Fruit fly (Drosophila melanogaster) whole organism, embryonic: ENCODE measurements around the gene Ets97D.
A peak's percentile ranks its signal among the peaks of the same experiment; 100 is the strongest.

Experiments used
- Aef1 ChIP-seq: fragments of 200-800 bp; sonication (Bioruptor generic); IDR thresholded peaks from 3 replicates; pipeline ENCODE4 v1.3.6; 2022; ENCODE audit warnings: missing biosample characterization, missing genetic modification characterization
- Bgb ChIP-seq: fragments of 200-800 bp; sonication (Bioruptor generic); IDR thresholded peaks from 2 replicates; pipeline ENCODE4 v1.3.6; 2022; ENCODE audit warnings: missing biosample characterization, missing genetic modification characterization; ENCODE audit not compliant: partially characterized antibody
- CG10979 ChIP-seq: fragments of 200-800 bp; sonication (Bioruptor generic); optimal IDR thresholded peaks from 2 replicates; lab custom pipeline; 2018; ENCODE audit warnings: missing biosample characterization, mild to moderate bottlenecking, missing genetic modification characterization, moderate library complexity
- CG11695 ChIP-seq: fragments of 200-800 bp; sonication (Bioruptor generic); IDR thresholded peaks from 3 replicates; pipeline ENCODE4 v1.3.6; 2022; ENCODE audit warnings: missing biosample characterization, missing genetic modification characterization
- CG12942 ChIP-seq: fragments of 200-800 bp; sonication (Bioruptor generic); optimal IDR thresholded peaks from 3 replicates; lab custom pipeline; 2016; ENCODE audit warnings: missing biosample characterization, missing genetic modification characterization
- CG1529 ChIP-seq: fragments of 200-800 bp; sonication (Bioruptor generic); optimal IDR thresholded peaks from 3 replicates; lab custom pipeline; 2018; ENCODE audit warnings: missing biosample characterization, missing genetic modification characterization
- CG1603 ChIP-seq: fragments of 200-800 bp; sonication (Bioruptor generic); optimal IDR thresholded peaks from 2 replicates; lab custom pipeline; 2019; ENCODE audit warnings: missing biosample characterization, mild to moderate bottlenecking, missing genetic modification characterization, moderate library complexity
- CG1647 ChIP-seq: fragments of 200-800 bp; sonication (Bioruptor generic); optimal IDR thresholded peaks from 3 replicates; lab custom pipeline; 2016; ENCODE audit warnings: missing biosample characterization, missing genetic modification characterization
- CG17361 ChIP-seq: fragments of 200-800 bp; sonication (Bioruptor generic); IDR thresholded peaks from 3 replicates; pipeline ENCODE4 v1.3.6; 2022; ENCODE audit warnings: missing biosample characterization, missing genetic modification characterization
- CG2678 ChIP-seq: fragments of 200-800 bp; sonication (Bioruptor generic); optimal IDR thresholded peaks from 3 replicates; lab custom pipeline; 2019; ENCODE audit warnings: missing biosample characterization, mild to moderate bottlenecking, missing genetic modification characterization, moderate library complexity
- CG2712 ChIP-seq: fragments of 200-800 bp; optimal IDR thresholded peaks from 3 replicates; lab custom pipeline; 2019; ENCODE audit warnings: missing biosample characterization, mild to moderate bottlenecking, missing genetic modification characterization, moderate library complexity
- CG34422 ChIP-seq: fragments of 200-800 bp; sonication (Bioruptor generic); IDR thresholded peaks from 3 replicates; pipeline ENCODE4 v1.3.6; 2022; ENCODE audit warnings: missing biosample characterization, missing genetic modification characterization
- CG3726 ChIP-seq: fragments of 200-800 bp; sonication (Bioruptor generic); IDR thresholded peaks from 3 replicates; pipeline ENCODE4, ENCODE4 v1.3.6; 2022; ENCODE audit warnings: missing biosample characterization, missing genetic modification characterization
- CG3838 ChIP-seq: fragments of 200-800 bp; sonication (Bioruptor generic); optimal IDR thresholded peaks from 3 replicates; lab custom pipeline; 2016; ENCODE audit warnings: missing biosample characterization, missing genetic modification characterization
- CG3995 ChIP-seq: fragments of 200-800 bp; sonication (Bioruptor generic); optimal IDR thresholded peaks from 3 replicates; lab custom pipeline; 2016; ENCODE audit warnings: missing biosample characterization, missing genetic modification characterization
- CG43689 ChIP-seq: fragments of 200-800 bp; sonication (Bioruptor generic); IDR thresholded peaks from 2 replicates; pipeline ENCODE4 v1.3.6; 2022; ENCODE audit warnings: missing biosample characterization, missing genetic modification characterization
- CG4424 ChIP-seq: fragments of 200-800 bp; sonication (Bioruptor generic); optimal IDR thresholded peaks from 3 replicates; lab custom pipeline; 2016; ENCODE audit warnings: missing biosample characterization, missing genetic modification characterization
- CG5953 ChIP-seq: fragments of 200-800 bp; sonication (Bioruptor generic); IDR thresholded peaks from 2 replicates; pipeline ENCODE4 v1.3.6; 2022; ENCODE audit warnings: missing biosample characterization, missing genetic modification characterization
- CG7839 ChIP-seq: fragments of 200-800 bp; sonication (Bioruptor generic); optimal IDR thresholded peaks from 3 replicates; lab custom pipeline; 2018; ENCODE audit warnings: missing biosample characterization, mild to moderate bottlenecking, missing genetic modification characterization, moderate library complexity
- CG8281 ChIP-seq: fragments of 200-800 bp; sonication (Bioruptor generic); optimal IDR thresholded peaks from 2 replicates; lab custom pipeline; 2018; ENCODE audit warnings: missing biosample characterization, mild to moderate bottlenecking, missing genetic modification characterization, moderate library complexity
- CG8388 ChIP-seq: fragments of 200-800 bp; sonication (Bioruptor generic); optimal IDR thresholded peaks from 2 replicates; lab custom pipeline; 2019; ENCODE audit warnings: missing biosample characterization, mild to moderate bottlenecking, missing genetic modification characterization, moderate library complexity
- Chrac-16 ChIP-seq: fragments of 200-800 bp; sonication (Bioruptor generic); optimal IDR thresholded peaks from 3 replicates; lab custom pipeline; 2016; ENCODE audit warnings: missing biosample characterization, missing genetic modification characterization
- Dfd ChIP-seq, 2 experiments: fragments of >200 bp; optimal IDR thresholded peaks; 2 replicates each; lab custom pipeline; 2017; ENCODE audit warnings: missing biosample characterization in 2 of 2, missing genetic modification characterization in 2 of 2
- Dip3 ChIP-seq: fragments of 200-800 bp; sonication (Bioruptor generic); optimal IDR thresholded peaks from 3 replicates; lab custom pipeline; 2016; ENCODE audit warnings: missing biosample characterization, missing genetic modification characterization
- Doc3 ChIP-seq: fragments of 200-800 bp; sonication (Bioruptor generic); IDR thresholded peaks from 3 replicates; pipeline ENCODE4 v1.3.6; 2022; ENCODE audit warnings: missing biosample characterization, missing genetic modification characterization; ENCODE audit not compliant: partially characterized antibody
- HLHmδ ChIP-seq: fragments of 200-800 bp; sonication (Bioruptor generic); optimal IDR thresholded peaks from 2 replicates; lab custom pipeline; 2018; ENCODE audit warnings: missing biosample characterization, mild to moderate bottlenecking, missing genetic modification characterization, moderate library complexity
- Hsf ChIP-seq: fragments of 200-800 bp; sonication (Bioruptor generic); optimal IDR thresholded peaks from 3 replicates; lab custom pipeline; 2016; ENCODE audit warnings: missing biosample characterization, missing genetic modification characterization
- Meics ChIP-seq: fragments of 200-800 bp; sonication (Bioruptor generic); optimal IDR thresholded peaks from 2 replicates; lab custom pipeline; 2017; ENCODE audit warnings: missing biosample characterization, mild to moderate bottlenecking, missing genetic modification characterization
- Mes4 ChIP-seq: fragments of 200-800 bp; sonication (Bioruptor generic); optimal IDR thresholded peaks from 2 replicates; lab custom pipeline; 2016; ENCODE audit warnings: missing biosample characterization, missing genetic modification characterization
- Myb ChIP-seq: fragments of 200-800 bp; sonication (Bioruptor generic); optimal IDR thresholded peaks from 2 replicates; lab custom pipeline; 2016; ENCODE audit warnings: missing biosample characterization, missing genetic modification characterization
- NC2β ChIP-seq: fragments of 200-800 bp; sonication (Bioruptor generic); optimal IDR thresholded peaks from 2 replicates; lab custom pipeline; 2016; ENCODE audit warnings: missing biosample characterization, missing genetic modification characterization
- ab ChIP-seq: fragments of 200-800 bp; sonication (Bioruptor generic); optimal IDR thresholded peaks from 2 replicates; lab custom pipeline; 2016; ENCODE audit warnings: missing biosample characterization, missing genetic modification characterization
- aop ChIP-seq: fragments of 200-800 bp; sonication (Bioruptor generic); IDR thresholded peaks from 2 replicates; pipeline ENCODE4 v1.3.6; 2022; ENCODE audit warnings: missing biosample characterization, missing genetic modification characterization
- dati ChIP-seq: fragments of 200-800 bp; sonication (Bioruptor generic); IDR thresholded peaks from 2 replicates; pipeline ENCODE4 v1.3.6; 2022; ENCODE audit warnings: missing biosample characterization, missing genetic modification characterization
- dimm ChIP-seq: fragments of 200-800 bp; sonication (Bioruptor generic); IDR thresholded peaks from 2 replicates; pipeline ENCODE4 v1.3.6; 2022; ENCODE audit warnings: missing biosample characterization, missing genetic modification characterization
- disco-r ChIP-seq: fragments of 200-800 bp; sonication (Bioruptor generic); optimal IDR thresholded peaks from 2 replicates; lab custom pipeline; 2016; ENCODE audit warnings: missing biosample characterization, missing genetic modification characterization
- dmrt99B ChIP-seq: fragments of 200-800 bp; sonication (Bioruptor generic); optimal IDR thresholded peaks from 2 replicates; lab custom pipeline; 2018; ENCODE audit warnings: missing biosample characterization, mild to moderate bottlenecking, missing genetic modification characterization, moderate library complexity
- fru ChIP-seq: fragments of >200 bp; optimal IDR thresholded peaks from 2 replicates; lab custom pipeline; 2017
- ftz-f1 ChIP-seq: fragments of 200-800 bp; sonication (Bioruptor generic); optimal IDR thresholded peaks from 2 replicates; lab custom pipeline; 2016; ENCODE audit warnings: missing biosample characterization, missing genetic modification characterization
- fu2 ChIP-seq: fragments of 200-800 bp; sonication (Bioruptor generic); optimal IDR thresholded peaks from 2 replicates; lab custom pipeline; 2016; ENCODE audit warnings: missing biosample characterization, missing genetic modification characterization
- gem ChIP-seq: fragments of 200-800 bp; sonication (Bioruptor generic); optimal IDR thresholded peaks from 2 replicates; lab custom pipeline; 2019; ENCODE audit warnings: missing biosample characterization, mild to moderate bottlenecking, missing genetic modification characterization, moderate library complexity
- gro ChIP-seq: fragments of 200-800 bp; sonication (Bioruptor generic); optimal IDR thresholded peaks from 2 replicates; lab custom pipeline; 2016; ENCODE audit warnings: missing biosample characterization, missing genetic modification characterization
- ham ChIP-seq: fragments of 200-800 bp; sonication (Bioruptor generic); IDR thresholded peaks from 2 replicates; pipeline ENCODE4 v1.3.6; 2022; ENCODE audit warnings: missing biosample characterization, missing genetic modification characterization
- otp ChIP-seq: fragments of 200-800 bp; sonication (Bioruptor generic); IDR thresholded peaks from 3 replicates; pipeline ENCODE4, ENCODE4 v1.3.6; 2022; ENCODE audit warnings: missing biosample characterization, missing genetic modification characterization
- peb ChIP-seq: fragments of 200-800 bp; sonication (Bioruptor generic); IDR thresholded peaks from 2 replicates; pipeline ENCODE4 v1.3.6; 2022; ENCODE audit warnings: missing biosample characterization, missing genetic modification characterization
- pita ChIP-seq: fragments of 200-800 bp; sonication (Bioruptor generic); optimal IDR thresholded peaks from 2 replicates; lab custom pipeline; 2017; ENCODE audit warnings: missing biosample characterization, mild to moderate bottlenecking, missing genetic modification characterization
- pzg ChIP-seq: fragments of 200-800 bp; sonication (Bioruptor generic); optimal IDR thresholded peaks from 3 replicates; lab custom pipeline; 2018; ENCODE audit warnings: missing biosample characterization, mild to moderate bottlenecking, missing genetic modification characterization, moderate library complexity
- repo ChIP-seq: fragments of 200-800 bp; sonication (Bioruptor generic); optimal IDR thresholded peaks from 2 replicates; lab custom pipeline; 2016; ENCODE audit warnings: missing biosample characterization, missing genetic modification characterization
- sens-2 ChIP-seq: fragments of 200-800 bp; sonication (Bioruptor generic); IDR thresholded peaks from 2 replicates; pipeline ENCODE4 v1.3.6; 2022; ENCODE audit warnings: missing biosample characterization, missing genetic modification characterization
- tio ChIP-seq: fragments of 200-800 bp; sonication (Bioruptor generic); optimal IDR thresholded peaks from 2 replicates; lab custom pipeline; 2017; ENCODE audit warnings: missing biosample characterization, missing genetic modification characterization, inconsistent platforms
- wdn ChIP-seq: fragments of 200-800 bp; sonication (Bioruptor generic); IDR thresholded peaks from 2 replicates; pipeline ENCODE4 v1.3.6; 2022; ENCODE audit warnings: missing biosample characterization, missing genetic modification characterization
- wek ChIP-seq: fragments of 200-800 bp; sonication (Bioruptor generic); optimal IDR thresholded peaks from 3 replicates; lab custom pipeline; 2018; ENCODE audit warnings: missing biosample characterization, mild to moderate bottlenecking, missing genetic modification characterization, moderate library complexity
- z ChIP-seq: fragments of 200-800 bp; sonication (Bioruptor generic); IDR thresholded peaks from 3 replicates; pipeline ENCODE4 v1.3.6; 2022; ENCODE audit warnings: missing biosample characterization, missing genetic modification characterization

The Ets97D gene

DNA sequence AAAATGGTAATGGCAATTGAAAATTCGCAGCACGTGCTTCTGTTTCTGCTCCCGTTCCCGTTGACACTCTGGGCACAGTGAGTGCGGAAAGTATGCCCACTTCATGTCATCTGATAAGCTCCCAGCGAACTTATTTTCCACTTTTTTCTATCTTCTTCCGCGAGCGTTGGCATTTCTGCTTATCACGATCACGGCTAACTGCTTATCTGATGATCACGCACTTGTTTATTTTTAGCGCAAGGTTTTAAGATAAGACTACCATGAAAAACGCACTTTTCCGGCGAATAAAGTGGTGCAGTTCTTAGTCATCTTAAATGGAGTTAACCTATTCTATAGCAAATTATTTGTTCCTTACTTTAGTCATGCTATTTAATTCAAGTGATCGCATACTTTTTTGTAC is 24.7 kb upstream of the Ets97D start (continued):
- TF ChIP-seq CG12942 (GFP tag; lab: Kevin White, UChicago) (peak; percentile 13), fu2 (GFP tag; lab: Kevin White, UChicago) (no peak), CG8388 (GFP tag; lab: Kevin White, UChicago) (peak; percentile 91), CG43689 (no peak), Aef1 (GFP tag; lab: Robert Waterston, UW) (no peak), dati (GFP tag; lab: Robert Waterston, UW) (no peak), CG10979 (tag; lab: Kevin White, UChicago) (peak; percentile 50), Doc3 (no peak), Meics (peak; percentile 60), Dfd (GFP tag; optimal IDR thresholded peaks at IDR 0.05; lab: Kevin White, UChicago) (no peak), CG2678 (tag; lab: Kevin White, UChicago) (peak; percentile 68), CG8281 (tag; lab: Kevin White, UChicago) (peak; percentile 7), CG34422 (GFP tag; lab: Robert Waterston, UW) (no peak), CG1529 (GFP tag; lab: Kevin White, UChicago) (peak; percentile 27), wek (GFP tag; lab: Kevin White, UChicago) (no peak), CG1647 (GFP tag; lab: Kevin White, UChicago) (peak; percentile 44), CG5953 (GFP tag; lab: Robert Waterston, UW) (no peak), ham (no peak), Mes4 (GFP tag; lab: Kevin White, UChicago) (no peak), sens-2 (no peak), z (GFP tag; lab: Robert Waterston, UW) (no peak), tio (GFP tag; lab: Kevin White, UChicago) (peak; percentile 51), CG17361 (GFP tag; lab: Robert Waterston, UW) (peak; percentile 75), CG3995 (GFP tag; lab: Kevin White, UChicago) (peak; percentile 12), otp (GFP tag; lab: Robert Waterston, UW) (no peak), Bgb (GFP tag; lab: Robert Waterston, UW) (no peak), pita (GFP tag; lab: Kevin White, UChicago) (no peak), CG11695 (0 out of 3 replicates have a peak, but pooled peaks have one; percentile 10), CG3726 (GFP tag; lab: Robert Waterston, UW) (no peak), dimm (GFP tag; lab: Robert Waterston, UW) (no peak), aop (GFP tag; lab: Robert Waterston, UW) (no peak), Chrac-16 (peak; percentile 12), repo (GFP tag; lab: Kevin White, UChicago) (peak; percentile 18), Dip3 (GFP tag; lab: Kevin White, UChicago) (peak; percentile 42), ab (GFP tag; lab: Kevin White, UChicago) (no peak), CG7839 (tag; lab: Kevin White, UChicago) (peak; percentile 65), NC2β (peak; percentile 6), pzg (no peak), fru (lab: Kevin White, UChicago) (no peak), ftz-f1 (no peak), CG2712 (tag; lab: Kevin White, UChicago) (peak; percentile 53), CG3838 (GFP tag; lab: Kevin White, UChicago) (no peak), disco-r (no peak), wdn (GFP tag; lab: Robert Waterston, UW) (no peak), peb (no peak), Hsf (GFP tag; lab: Kevin White, UChicago) (peak; percentile 50), gem (tag; lab: Kevin White, UChicago) (no peak), Myb (GFP tag; lab: Kevin White, UChicago) (peak; percentile 11), gro (peak; percentile 36), dmrt99B (peak; percentile 75), HLHmδ (GFP tag; lab: Kevin White, UChicago) (no peak), CG4424 (GFP tag; lab: Kevin White, UChicago) (peak; percentile 36), CG1603 (tag; lab: Kevin White, UChicago) (no peak)
